Worm (Caenorhabditis elegans): ENCODE measurements around the gene irld-17.

irld-17 gene

DNA sequence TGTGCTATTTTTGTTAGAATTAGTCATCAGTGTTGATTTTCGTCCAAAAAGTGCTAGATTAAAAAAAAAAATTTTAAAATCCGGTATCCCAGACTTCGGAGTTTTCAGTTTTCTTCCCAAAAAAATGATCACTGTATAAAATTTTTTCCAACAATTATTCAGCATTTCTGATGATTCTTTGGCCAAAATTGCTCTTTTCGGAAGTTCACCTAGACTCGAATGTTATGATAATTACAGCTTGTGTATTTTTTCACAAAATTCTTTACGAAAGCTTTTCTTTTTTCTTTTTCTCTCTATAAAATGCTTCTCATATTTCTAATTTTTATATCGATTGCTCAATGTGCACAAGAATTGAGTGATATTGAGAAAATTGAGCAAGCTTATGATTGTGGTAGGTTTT, at the start of gene irld-17:
TSS of gene irld-17 (plus strand) at position 301 of the 400 bp plus-strand sequence.
- no peak for TF ChIP-seq pag-3 (tag; optimal IDR thresholded peaks at IDR 0.05; ENCODE audit: borderline replicate concordance, insufficient read depth)
- no peak for TF ChIP-seq efl-1 (optimal IDR thresholded peaks at IDR 0.05)
- TF ChIP-seq efl-1 (GFP tag; optimal IDR thresholded peaks at IDR 0.05 in 1 of 2): peak in 1 of 2 experiments; percentile 67

DNA sequence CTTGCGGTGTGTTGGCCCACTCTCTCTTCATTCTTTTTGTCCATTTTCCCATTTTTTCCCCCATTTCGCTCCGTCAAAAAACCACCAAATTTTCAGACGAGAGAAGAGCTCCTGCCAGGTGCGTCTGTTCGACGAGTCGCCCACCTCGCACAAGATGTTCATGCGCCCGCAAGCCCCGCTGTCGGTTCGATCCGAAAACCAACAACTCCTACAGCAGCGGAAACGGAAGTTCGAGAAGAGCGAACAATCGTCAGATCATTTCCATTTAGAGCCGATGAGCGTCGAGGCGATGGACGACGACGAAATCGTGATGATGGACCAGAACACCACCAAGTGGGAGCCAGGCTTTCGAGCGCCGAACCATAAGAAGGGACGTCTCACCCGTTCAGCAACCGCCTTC, 48.6 kb upstream of the irld-17 start:
- TF ChIP-seq C16A3.4 (tag; optimal IDR thresholded peaks at IDR 0.05): no peak
- TF ChIP-seq elt-3 (tag; optimal IDR thresholded peaks at IDR 0.05): no peak
- TF ChIP-seq mep-1 (tag; optimal IDR thresholded peaks at IDR 0.05): no peak
- no peak for TF ChIP-seq isw-1 (GFP tag; IDR thresholded peaks at IDR 0.05)
- no peak for TF ChIP-seq fkh-10 (GFP tag; optimal IDR thresholded peaks at IDR 0.05)
- TF ChIP-seq nhr-71 (tag; optimal IDR thresholded peaks at IDR 0.05): no peak
- no peak for TF ChIP-seq lsy-2 (tag; optimal IDR thresholded peaks at IDR 0.05)
- TF ChIP-seq fkh-4 (tag; optimal IDR thresholded peaks at IDR 0.05; ENCODE audit: borderline replicate concordance): no peak
- TF ChIP-seq nhr-77 (tag; optimal IDR thresholded peaks at IDR 0.05): no peak
- no peak for TF ChIP-seq sox-4 (tag; optimal IDR thresholded peaks at IDR 0.05)
- TF ChIP-seq nhr-20 (tag; optimal IDR thresholded peaks at IDR 0.05): no peak
- no peak for TF ChIP-seq C04F5.9 (tag; optimal IDR thresholded peaks at IDR 0.05)
- no peak for TF ChIP-seq fkh-8 (tag; optimal IDR thresholded peaks at IDR 0.05)
- TF ChIP-seq unc-86 (tag; optimal IDR thresholded peaks at IDR 0.05): no peak
- no peak for TF ChIP-seq zip-4 (GFP tag; optimal IDR thresholded peaks at IDR 0.05)
- no peak for TF ChIP-seq unc-130 (tag; optimal IDR thresholded peaks at IDR 0.05)
- no peak for TF ChIP-seq aha-1 (tag; optimal IDR thresholded peaks at IDR 0.05)
- no peak for TF ChIP-seq lin-13 (GFP tag; optimal IDR thresholded peaks at IDR 0.05)

DNA sequence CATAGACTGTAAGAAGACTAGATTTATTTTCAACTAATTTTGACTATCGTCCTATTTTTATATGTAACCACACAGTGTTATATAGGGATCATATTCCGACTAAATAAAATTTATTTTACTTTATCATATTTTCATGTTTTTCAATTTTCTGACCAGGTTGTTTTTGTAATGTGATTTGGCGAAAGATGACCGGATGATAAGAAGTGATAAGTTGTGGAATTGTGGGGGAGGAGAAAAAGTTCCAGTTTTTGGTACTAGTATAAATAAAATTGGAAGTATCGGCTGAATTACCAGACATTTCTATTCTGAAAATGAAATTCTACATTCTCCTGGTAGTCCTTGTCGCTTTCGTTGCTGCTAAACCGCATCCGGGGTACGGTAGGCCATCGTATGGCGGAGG, 46.4 kb upstream of the irld-17 start, which contains the start of gene F16B4.7:
TSS of gene F16B4.7 (plus strand) at position 301 of the 400 bp plus-strand sequence.
- TF ChIP-seq lin-13 (GFP tag; optimal IDR thresholded peaks at IDR 0.05): no peak
- no peak for TF ChIP-seq lin-39 (tag; optimal IDR thresholded peaks at IDR 0.05)
- no peak for TF ChIP-seq ceh-63 (GFP tag; optimal IDR thresholded peaks at IDR 0.05)
- TF ChIP-seq nhr-12 (tag; optimal IDR thresholded peaks at IDR 0.05): no peak
- no peak for TF ChIP-seq irx-1 (tag; optimal IDR thresholded peaks at IDR 0.05)

DNA sequence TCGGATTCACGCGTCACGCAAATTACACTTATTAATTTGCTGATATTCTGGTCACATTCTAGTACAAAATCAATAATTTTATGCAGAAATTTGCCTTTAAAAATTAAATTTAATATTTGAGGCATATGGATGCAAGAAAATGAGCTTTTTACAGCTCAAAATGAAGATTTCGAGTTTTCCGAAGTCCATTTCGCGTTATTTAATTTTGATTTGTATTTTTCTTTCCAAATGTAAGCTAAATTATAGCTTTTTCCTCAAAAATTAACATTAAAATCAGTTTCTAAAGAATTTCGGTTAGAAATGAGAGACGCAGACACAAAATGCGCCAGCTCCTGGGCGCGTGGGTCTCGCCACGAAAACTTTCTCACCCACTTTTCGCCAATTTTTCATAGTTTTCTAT, 44.9 kb upstream of the irld-17 start, which contains the start of gene F16B4.6:
TSS of gene F16B4.6 (plus strand) at position 301 of the 400 bp plus-strand sequence.
- TF ChIP-seq unc-30 (tag; optimal IDR thresholded peaks at IDR 0.05) (no peak), fkh-8 (tag; optimal IDR thresholded peaks at IDR 0.05) (no peak), nhr-237 (tag; optimal IDR thresholded peaks at IDR 0.05) (no peak), pqm-1 (tag; optimal IDR thresholded peaks at IDR 0.05) (no peak), mdl-1 (tag; optimal IDR thresholded peaks at IDR 0.05) (no peak), ceh-8 (GFP tag; optimal IDR thresholded peaks at IDR 0.05) (no peak), irx-1 (tag; optimal IDR thresholded peaks at IDR 0.05) (no peak), nhr-76 (tag; optimal IDR thresholded peaks at IDR 0.05) (no peak), ceh-82 (tag; optimal IDR thresholded peaks at IDR 0.05) (no peak), nhr-71 (tag; optimal IDR thresholded peaks at IDR 0.05) (no peak)

DNA sequence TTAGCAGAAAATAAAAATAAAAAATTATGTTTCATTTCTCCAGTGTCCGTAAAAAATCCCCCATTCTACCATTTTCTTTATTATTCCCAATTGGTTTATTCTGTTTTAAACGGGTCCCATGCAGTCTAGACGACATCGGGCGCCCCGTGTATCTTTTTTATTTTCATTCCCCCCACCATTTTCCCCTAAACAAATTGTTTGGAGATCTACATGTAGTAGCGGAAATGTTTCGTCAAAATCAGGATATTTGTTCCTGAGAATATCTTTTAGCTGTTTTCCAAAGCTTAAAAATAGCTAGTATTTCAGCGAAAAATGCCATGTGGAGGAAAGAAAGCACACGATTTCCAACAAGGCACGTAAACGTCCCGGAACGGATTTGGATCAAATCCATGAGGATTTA, 43.7 kb upstream of the irld-17 start, which contains the start of gene F16B4.5:
TSS of gene F16B4.5 (plus strand) at position 301 of the 400 bp plus-strand sequence.
- TF ChIP-seq nhr-237 (tag; optimal IDR thresholded peaks at IDR 0.05): no peak
- no peak for TF ChIP-seq unc-30 (tag; optimal IDR thresholded peaks at IDR 0.05)
- TF ChIP-seq C34B4.2 (tag; optimal IDR thresholded peaks at IDR 0.05): no peak
- no peak for TF ChIP-seq ets-5 (GFP tag; IDR thresholded peaks at IDR 0.05)
- no peak for TF ChIP-seq snpc-4 (tag; optimal IDR thresholded peaks at IDR 0.05)
- no peak for TF ChIP-seq fkh-10 (GFP tag; optimal IDR thresholded peaks at IDR 0.05)
